Fruit fly (Drosophila melanogaster) whole organism, prepupa: Measurements from ENCODE around the gene tyn.

Experiments
- Blimp-1 ChIP-seq: fragments of 200-800 bp; sonication (Bioruptor generic); optimal IDR thresholded peaks from 3 replicates; lab custom pipeline; 2017; ENCODE audit warnings: missing biosample characterization, missing genetic modification characterization, mild to moderate bottlenecking, moderate library complexity, missing genetic modification reagents
- CG10631 ChIP-seq: fragments of 200-800 bp; sonication (Bioruptor generic); optimal IDR thresholded peaks from 2 replicates; lab custom pipeline; 2016; ENCODE audit warnings: missing biosample characterization, missing genetic modification characterization
- CG11762 ChIP-seq: fragments of 200-800 bp; sonication (Bioruptor generic); optimal IDR thresholded peaks from 3 replicates; lab custom pipeline; 2016; ENCODE audit warnings: missing biosample characterization, missing genetic modification characterization; ENCODE audit not compliant: insufficient read depth
- CG11902 ChIP-seq: fragments of 200-800 bp; sonication (Bioruptor generic); optimal IDR thresholded peaks from 3 replicates; lab custom pipeline; 2016; ENCODE audit warnings: missing biosample characterization, missing genetic modification characterization
- CG15336 ChIP-seq: fragments of 200-800 bp; sonication (Bioruptor generic); IDR thresholded peaks from 2 replicates; pipeline ENCODE4 v1.3.6; 2022; ENCODE audit warnings: missing biosample characterization, missing genetic modification characterization
- CG1621 ChIP-seq: fragments of 200-800 bp; sonication (Bioruptor generic); optimal IDR thresholded peaks from 3 replicates; lab custom pipeline; 2018; ENCODE audit warnings: missing biosample characterization, mild to moderate bottlenecking, missing genetic modification characterization
- CG16779 ChIP-seq: fragments of 200-800 bp; sonication (Bioruptor generic); optimal IDR thresholded peaks from 3 replicates; lab custom pipeline; 2017; ENCODE audit warnings: missing biosample characterization, mild to moderate bottlenecking, missing genetic modification characterization
- CG34406 ChIP-seq: fragments of 200-800 bp; sonication (Bioruptor generic); optimal IDR thresholded peaks from 3 replicates; lab custom pipeline; 2016; ENCODE audit warnings: missing biosample characterization, missing genetic modification characterization
- CG3919 ChIP-seq: fragments of 200-800 bp; sonication (Bioruptor generic); optimal IDR thresholded peaks from 3 replicates; lab custom pipeline; 2016; ENCODE audit warnings: missing biosample characterization, missing genetic modification characterization
- CG4318 ChIP-seq: fragments of 200-800 bp; sonication (Bioruptor generic); optimal IDR thresholded peaks from 3 replicates; lab custom pipeline; 2017; ENCODE audit warnings: missing biosample characterization, mild to moderate bottlenecking, missing genetic modification characterization
- CG6163 ChIP-seq: fragments of 200-800 bp; sonication (Bioruptor generic); IDR thresholded peaks from 3 replicates; pipeline ENCODE4 v1.3.6; 2022; ENCODE audit warnings: missing biosample characterization, missing genetic modification characterization
- CG6808 ChIP-seq: fragments of 200-800 bp; sonication (Bioruptor generic); optimal IDR thresholded peaks from 3 replicates; lab custom pipeline; 2017; ENCODE audit warnings: missing biosample characterization, missing genetic modification characterization, mild to moderate bottlenecking, moderate library complexity, missing genetic modification reagents
- CG6854 ChIP-seq: fragments of 200-800 bp; sonication (Bioruptor generic); optimal IDR thresholded peaks from 2 replicates; lab custom pipeline; 2017; ENCODE audit warnings: missing biosample characterization, mild to moderate bottlenecking, missing genetic modification characterization
- CG8119 ChIP-seq: fragments of 200-800 bp; sonication (Bioruptor generic); IDR thresholded peaks from 3 replicates; pipeline ENCODE4 v1.3.6; 2022; ENCODE audit warnings: missing biosample characterization, missing genetic modification characterization
- CG8319 ChIP-seq: fragments of 200-800 bp; sonication (Bioruptor generic); optimal IDR thresholded peaks from 3 replicates; lab custom pipeline; 2016; ENCODE audit warnings: missing biosample characterization, missing genetic modification characterization
- CG9139 ChIP-seq: fragments of 200-800 bp; sonication (Bioruptor generic); optimal IDR thresholded peaks from 3 replicates; lab custom pipeline; 2017; ENCODE audit warnings: missing biosample characterization, mild to moderate bottlenecking, missing genetic modification characterization
- Eip78C ChIP-seq: fragments of 200-800 bp; sonication (Bioruptor generic); peaks from one replicate; lab custom pipeline; 2016; ENCODE audit warnings: missing biosample characterization, missing genetic modification characterization
- Eip93F ChIP-seq: fragments of 200-800 bp; sonication (Bioruptor generic); optimal IDR thresholded peaks from 2 replicates; lab custom pipeline; 2016; ENCODE audit warnings: missing biosample characterization, mild to moderate bottlenecking, missing genetic modification characterization
- Ets96B ChIP-seq: fragments of 200-800 bp; optimal IDR thresholded peaks from 2 replicates; lab custom pipeline; 2019; ENCODE audit warnings: missing biosample characterization, mild to moderate bottlenecking, missing genetic modification characterization, moderate library complexity
- Gug ChIP-seq: fragments of 200-800 bp; sonication (Bioruptor generic); IDR thresholded peaks from 2 replicates; pipeline ENCODE4 v1.3.6; 2022; ENCODE audit warnings: missing biosample characterization, missing genetic modification characterization
- Hr38 ChIP-seq: sonication (Bioruptor generic); optimal IDR thresholded peaks from 2 replicates; lab custom pipeline; 2016; ENCODE audit warnings: missing biosample characterization, missing genetic modification characterization
- Hr39 ChIP-seq: fragments of 200-800 bp; sonication (Bioruptor generic); optimal IDR thresholded peaks from 2 replicates; lab custom pipeline; 2016; ENCODE audit warnings: missing biosample characterization, missing genetic modification characterization
- Met ChIP-seq: fragments of 200-800 bp; sonication (Bioruptor generic); optimal IDR thresholded peaks from 3 replicates; lab custom pipeline; 2016; ENCODE audit warnings: missing biosample characterization, missing genetic modification characterization
- Sox14 ChIP-seq: fragments of 200-800 bp; sonication (Bioruptor generic); optimal IDR thresholded peaks from 3 replicates; lab custom pipeline; 2016; ENCODE audit warnings: missing biosample characterization, missing genetic modification characterization
- achi ChIP-seq: fragments of 200-800 bp; sonication (Bioruptor generic); optimal IDR thresholded peaks from 3 replicates; lab custom pipeline; 2016; ENCODE audit warnings: missing biosample characterization, missing genetic modification characterization
- fd85E ChIP-seq: fragments of 200-800 bp; sonication (Bioruptor generic); optimal IDR thresholded peaks from 3 replicates; lab custom pipeline; 2016; ENCODE audit warnings: missing biosample characterization, missing genetic modification characterization
- net ChIP-seq: fragments of 200-800 bp; sonication (Bioruptor generic); optimal IDR thresholded peaks from 3 replicates; lab custom pipeline; 2016; ENCODE audit warnings: missing biosample characterization, missing genetic modification characterization
- salr ChIP-seq, 2 experiments: fragments of 200-800 bp; sonication (Bioruptor generic); optimal IDR thresholded peaks; 3 replicates each; lab custom pipeline; 2016 to 2018; ENCODE audit warnings: missing biosample characterization in 2 of 2, missing genetic modification characterization in 2 of 2, mild to moderate bottlenecking in 1 of 2
- spab ChIP-seq: fragments of 200-800 bp; sonication (Bioruptor generic); optimal IDR thresholded peaks from 2 replicates; lab custom pipeline; 2017; ENCODE audit warnings: missing biosample characterization, mild to moderate bottlenecking, missing genetic modification characterization, missing genetic modification reagents
- ss ChIP-seq, 2 experiments: fragments of 200-800 bp; sonication (Bioruptor generic); optimal IDR thresholded peaks; 2 replicates in 1 of 2; 3 replicates in 1 of 2; lab custom pipeline; 2017 to 2018; ENCODE audit warnings: mild to moderate bottlenecking in 2 of 2, missing biosample characterization in 2 of 2, missing genetic modification characterization in 2 of 2, moderate library complexity in 1 of 2
- svp ChIP-seq: fragments of 200-800 bp; sonication (Bioruptor generic); peaks from one replicate; lab custom pipeline; 2016; ENCODE audit warnings: missing biosample characterization, missing genetic modification characterization
- topi ChIP-seq: fragments of 200-800 bp; sonication (Bioruptor generic); optimal IDR thresholded peaks from 3 replicates; lab custom pipeline; 2016; ENCODE audit warnings: missing biosample characterization, missing genetic modification characterization
- vri ChIP-seq: fragments of 200-800 bp; sonication (Bioruptor generic); optimal IDR thresholded peaks from 3 replicates; lab custom pipeline; 2016; ENCODE audit warnings: missing biosample characterization, mild to moderate bottlenecking, missing genetic modification characterization

tyn gene

DNA sequence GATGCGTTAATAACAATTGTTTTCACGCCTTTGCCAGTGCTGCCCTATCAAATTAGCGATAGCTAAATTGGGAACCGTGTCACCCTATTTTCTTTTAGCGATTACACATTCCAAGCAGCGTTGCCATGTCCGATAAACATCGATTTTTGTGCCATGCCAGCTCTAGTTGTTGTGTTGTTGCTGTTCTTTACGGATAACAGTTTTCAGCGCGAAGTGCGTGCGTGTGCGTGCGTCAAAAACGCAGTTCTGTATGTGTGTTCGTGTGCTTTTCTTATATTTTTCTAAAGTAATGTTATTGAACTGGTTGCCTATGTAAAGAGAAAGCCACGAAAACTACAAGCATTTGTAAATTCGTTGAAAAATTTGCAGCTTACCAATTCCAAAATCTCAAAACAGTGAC is 105.7 kb downstream of the tyn start, which contains the start of the genes CG3038 and G9a (continued):
- TF ChIP-seq CG4318 (GFP tag; lab: Kevin White, UChicago): no peak
- TF ChIP-seq Met (GFP tag; lab: Kevin White, UChicago): no peak
- no peak for TF ChIP-seq Eip93F (GFP tag; lab: Kevin White, UChicago)
- no peak for TF ChIP-seq CG8119
- no peak for TF ChIP-seq CG11762
- TF ChIP-seq spab (GFP tag; lab: Kevin White, UChicago): no peak
- peak; percentile 20 for TF ChIP-seq vri (GFP tag; lab: Kevin White, UChicago)
- no peak for TF ChIP-seq CG15336 (GFP tag; lab: Robert Waterston, UW)
- TF ChIP-seq Blimp-1 (GFP tag; lab: Kevin White, UChicago): no peak
- no peak for TF ChIP-seq CG16779
- no peak for TF ChIP-seq CG10631 (GFP tag; lab: Kevin White, UChicago)
- TF ChIP-seq Eip78C: peak; percentile 42
- no peak for TF ChIP-seq Hr38 (GFP tag; lab: Kevin White, UChicago)
- no peak for TF ChIP-seq Ets96B (tag; lab: Kevin White, UChicago)
- TF ChIP-seq CG6163 (GFP tag; lab: Robert Waterston, UW): no peak
- TF ChIP-seq CG9139 (GFP tag; lab: Kevin White, UChicago): no peak
- TF ChIP-seq CG1621 (tag; lab: Kevin White, UChicago): peak; percentile 42
- no peak for TF ChIP-seq svp (GFP tag; lab: Kevin White, UChicago)
- peak; percentile 5 for TF ChIP-seq CG3919 (GFP tag; lab: Kevin White, UChicago)
- peak; percentile 19 for TF ChIP-seq achi
- no peak for TF ChIP-seq net (GFP tag; lab: Kevin White, UChicago)
- TF ChIP-seq fd85E: no peak
- no peak for TF ChIP-seq Gug
- TF ChIP-seq CG6854 (GFP tag; lab: Kevin White, UChicago): peak; percentile 9
- TF ChIP-seq CG11902: no peak
- no peak for TF ChIP-seq CG8319 (GFP tag; lab: Kevin White, UChicago)
- no peak for TF ChIP-seq salr (GFP tag; optimal IDR thresholded peaks at IDR 0.05; lab: Kevin White, UChicago)
- no peak for TF ChIP-seq topi (GFP tag; lab: Kevin White, UChicago)
- TF ChIP-seq Sox14 (GFP tag; lab: Kevin White, UChicago): peak; percentile 53
- no peak for TF ChIP-seq CG6808 (GFP tag; lab: Kevin White, UChicago)
- TF ChIP-seq Hr39 (GFP tag; lab: Kevin White, UChicago): no peak

DNA sequence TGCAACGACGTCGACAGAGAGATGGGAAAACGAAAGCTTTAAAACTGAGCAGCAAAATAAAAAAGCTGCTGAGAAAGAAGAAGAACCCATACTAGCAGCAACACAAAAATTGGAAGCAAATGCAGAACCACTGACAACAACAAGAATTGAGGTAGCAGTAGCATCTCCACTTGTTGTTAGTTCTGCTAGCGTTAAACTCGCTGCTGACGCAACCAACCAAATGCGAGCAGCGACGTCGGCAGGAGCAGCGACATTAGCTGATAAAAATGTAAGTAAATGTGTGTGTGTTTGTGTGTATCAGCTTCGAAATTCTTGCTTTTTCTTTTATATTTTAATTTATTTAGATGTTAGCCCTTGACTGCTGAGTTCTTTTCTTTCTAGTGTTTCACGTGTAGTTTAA is 107.2 kb downstream of the tyn start:
- no peak for TF ChIP-seq ss (GFP tag; optimal IDR thresholded peaks at IDR 0.05; lab: Kevin White, UChicago)
- TF ChIP-seq CG34406: no peak
- peak; percentile 41 for TF ChIP-seq CG6854 (GFP tag; lab: Kevin White, UChicago)
